Fruit fly (Drosophila melanogaster) whole organism, embryonic: ENCODE results near the gene CG17199.
A peak's percentile ranks its signal among the peaks of the same experiment; 100 is the strongest.

Experiments
- ATbp ChIP-seq: fragments of 200-800 bp; sonication (Bioruptor generic); optimal IDR thresholded peaks from 2 replicates; lab custom pipeline; 2017; ENCODE audit warnings: missing biosample characterization, mild to moderate bottlenecking, missing genetic modification characterization, missing genetic modification reagents
- Aef1 ChIP-seq: fragments of 200-800 bp; sonication (Bioruptor generic); IDR thresholded peaks from 3 replicates; pipeline ENCODE4 v1.3.6; 2022; ENCODE audit warnings: missing biosample characterization, missing genetic modification characterization
- Bdp1 ChIP-seq: fragments of 200-800 bp; sonication (Bioruptor generic); optimal IDR thresholded peaks from 3 replicates; lab custom pipeline; 2016; ENCODE audit warnings: missing biosample characterization, missing genetic modification characterization
- CG10274 ChIP-seq: fragments of 200-800 bp; sonication (Bioruptor generic); optimal IDR thresholded peaks from 3 replicates; lab custom pipeline; 2017; ENCODE audit warnings: missing biosample characterization, mild to moderate bottlenecking, missing genetic modification characterization
- CG10366 ChIP-seq: fragments of 200-800 bp; sonication (Bioruptor generic); IDR thresholded peaks from 2 replicates; pipeline ENCODE4 v1.3.6; 2022; ENCODE audit warnings: missing biosample characterization, missing genetic modification characterization
- CG12236 ChIP-seq: fragments of 200-800 bp; sonication (Bioruptor generic); optimal IDR thresholded peaks from 2 replicates; lab custom pipeline; 2016; ENCODE audit warnings: missing biosample characterization, missing genetic modification characterization
- CG15514 ChIP-seq: fragments of 200-800 bp; sonication (Bioruptor generic); optimal IDR thresholded peaks from 3 replicates; lab custom pipeline; 2017; ENCODE audit warnings: missing biosample characterization, missing genetic modification characterization, mild to moderate bottlenecking, moderate library complexity, missing genetic modification reagents
- CG15696 ChIP-seq: fragments of 200-800 bp; sonication (Bioruptor generic); optimal IDR thresholded peaks from 2 replicates; lab custom pipeline; 2019; ENCODE audit warnings: missing biosample characterization, mild to moderate bottlenecking, missing genetic modification characterization, moderate library complexity
- CG16815 ChIP-seq: fragments of 200-800 bp; sonication (Bioruptor generic); optimal IDR thresholded peaks from 3 replicates; lab custom pipeline; 2017; ENCODE audit warnings: missing biosample characterization, mild to moderate bottlenecking, missing genetic modification characterization
- CG17912 ChIP-seq: fragments of 200-800 bp; sonication (Bioruptor generic); optimal IDR thresholded peaks from 2 replicates; lab custom pipeline; 2018; ENCODE audit warnings: missing biosample characterization, mild to moderate bottlenecking, missing genetic modification characterization
- CG18011 ChIP-seq: fragments of 200-800 bp; sonication (Bioruptor generic); optimal IDR thresholded peaks from 2 replicates; lab custom pipeline; 2017; ENCODE audit warnings: missing biosample characterization, missing genetic modification characterization, mild to moderate bottlenecking, moderate library complexity, missing genotype
- CG18764 ChIP-seq: fragments of 200-800 bp; sonication (Bioruptor generic); optimal IDR thresholded peaks from 3 replicates; lab custom pipeline; 2016; ENCODE audit warnings: missing biosample characterization, missing genetic modification characterization
- CG2129 ChIP-seq: fragments of 200-800 bp; sonication (Bioruptor generic); IDR thresholded peaks from 2 replicates; pipeline ENCODE4 v1.3.6; 2022; ENCODE audit warnings: missing biosample characterization, missing genetic modification characterization; ENCODE audit not compliant: partially characterized antibody
- CG2712 ChIP-seq: fragments of 200-800 bp; optimal IDR thresholded peaks from 3 replicates; lab custom pipeline; 2019; ENCODE audit warnings: missing biosample characterization, mild to moderate bottlenecking, missing genetic modification characterization, moderate library complexity
- CG7745 ChIP-seq: fragments of 200-800 bp; sonication (Bioruptor generic); optimal IDR thresholded peaks from 2 replicates; lab custom pipeline; 2018; ENCODE audit warnings: missing biosample characterization, mild to moderate bottlenecking, missing genetic modification characterization, moderate library complexity
- CG7928 ChIP-seq: fragments of 200-800 bp; sonication (Bioruptor generic); optimal IDR thresholded peaks from 2 replicates; lab custom pipeline; 2017; ENCODE audit warnings: missing biosample characterization, mild to moderate bottlenecking, missing genetic modification characterization
- CG8281 ChIP-seq: fragments of 200-800 bp; sonication (Bioruptor generic); optimal IDR thresholded peaks from 2 replicates; lab custom pipeline; 2018; ENCODE audit warnings: missing biosample characterization, mild to moderate bottlenecking, missing genetic modification characterization, moderate library complexity
- CG9215 ChIP-seq: fragments of 200-800 bp; sonication (Bioruptor generic); IDR thresholded peaks from 2 replicates; pipeline ENCODE4 v1.3.6; 2022; ENCODE audit warnings: missing biosample characterization, missing genetic modification characterization
- CG9437 ChIP-seq: fragments of 200-800 bp; sonication (Bioruptor generic); optimal IDR thresholded peaks from 2 replicates; lab custom pipeline; 2018; ENCODE audit warnings: missing biosample characterization, mild to moderate bottlenecking, missing genetic modification characterization
- CrebB ChIP-seq: fragments of 200-800 bp; sonication (Bioruptor generic); optimal IDR thresholded peaks from 3 replicates; lab custom pipeline; 2018; ENCODE audit warnings: missing biosample characterization, mild to moderate bottlenecking, missing genetic modification characterization
- Doc3 ChIP-seq: fragments of 200-800 bp; sonication (Bioruptor generic); IDR thresholded peaks from 3 replicates; pipeline ENCODE4 v1.3.6; 2022; ENCODE audit warnings: missing biosample characterization, missing genetic modification characterization; ENCODE audit not compliant: partially characterized antibody
- Eip74EF ChIP-seq, 2 experiments: fragments of 200-800 bp in 1 of 2; fragments of >200 bp in 1 of 2; sonication (Bioruptor generic) in 1 of 2; optimal IDR thresholded peaks; 2 replicates each; lab custom pipeline; 2017 to 2019; ENCODE audit warnings: missing biosample characterization in 2 of 2, missing genetic modification characterization in 2 of 2, mild to moderate bottlenecking in 1 of 2, moderate library complexity in 1 of 2
- Ets97D ChIP-seq: fragments of 200-800 bp; sonication (Bioruptor generic); optimal IDR thresholded peaks from 3 replicates; lab custom pipeline; 2016; ENCODE audit warnings: missing biosample characterization, missing genetic modification characterization
- Hmx ChIP-seq: fragments of 200-800 bp; sonication (Bioruptor generic); optimal IDR thresholded peaks from 2 replicates; lab custom pipeline; 2016; ENCODE audit warnings: missing biosample characterization, missing genetic modification characterization
- Hr39 ChIP-seq: fragments of >200 bp; optimal IDR thresholded peaks from 2 replicates; lab custom pipeline; 2017
- Hr51 ChIP-seq, 2 experiments: fragments of 200-800 bp; sonication (Bioruptor generic); optimal IDR thresholded peaks; 2 replicates in 1 of 2; 3 replicates in 1 of 2; lab custom pipeline; 2016 to 2018; ENCODE audit warnings: missing biosample characterization in 2 of 2, missing genetic modification characterization in 2 of 2, mild to moderate bottlenecking in 1 of 2, moderate library complexity in 1 of 2
- MTF-1 ChIP-seq: fragments of 200-800 bp; sonication (Bioruptor generic); optimal IDR thresholded peaks from 2 replicates; lab custom pipeline; 2018; ENCODE audit warnings: missing biosample characterization, mild to moderate bottlenecking, missing genetic modification characterization, borderline replicate concordance
- Nf-YB ChIP-seq: fragments of 200-800 bp; sonication (Bioruptor generic); optimal IDR thresholded peaks from 3 replicates; lab custom pipeline; 2019; ENCODE audit warnings: missing biosample characterization, mild to moderate bottlenecking, missing genetic modification characterization, moderate library complexity
- Ssrp ChIP-seq: fragments of 200-800 bp; sonication (Bioruptor generic); optimal IDR thresholded peaks from 2 replicates; lab custom pipeline; 2018; ENCODE audit warnings: missing biosample characterization, mild to moderate bottlenecking, missing genetic modification characterization, moderate library complexity
- ase ChIP-seq: fragments of 200-800 bp; sonication (Bioruptor generic); IDR thresholded peaks from 3 replicates; pipeline ENCODE4 v1.3.6; 2022; ENCODE audit warnings: missing biosample characterization, missing genetic modification characterization
- crc ChIP-seq: fragments of 200-800 bp; sonication (Bioruptor generic); optimal IDR thresholded peaks from 2 replicates; lab custom pipeline; 2016; ENCODE audit warnings: missing biosample characterization, missing genetic modification characterization
- crol ChIP-seq: fragments of 200-800 bp; sonication (Bioruptor generic); IDR thresholded peaks from 2 replicates; pipeline ENCODE4 v1.3.6; 2022; ENCODE audit warnings: missing biosample characterization, missing genetic modification characterization
- dimm ChIP-seq: fragments of 200-800 bp; sonication (Bioruptor generic); IDR thresholded peaks from 2 replicates; pipeline ENCODE4 v1.3.6; 2022; ENCODE audit warnings: missing biosample characterization, missing genetic modification characterization
- dmrt11E ChIP-seq: fragments of 200-800 bp; sonication (Bioruptor generic); optimal IDR thresholded peaks from 3 replicates; lab custom pipeline; 2018; ENCODE audit warnings: missing biosample characterization, mild to moderate bottlenecking, missing genetic modification characterization, moderate library complexity
- fd64A ChIP-seq: fragments of 200-800 bp; sonication (Bioruptor generic); optimal IDR thresholded peaks from 3 replicates; lab custom pipeline; 2018; ENCODE audit warnings: missing biosample characterization, mild to moderate bottlenecking, missing genetic modification characterization
- gcm2 ChIP-seq: fragments of 200-800 bp; sonication (Bioruptor generic); optimal IDR thresholded peaks from 2 replicates; lab custom pipeline; 2016; ENCODE audit warnings: missing biosample characterization, missing genetic modification characterization
- inv ChIP-seq: fragments of 200-800 bp; sonication (Bioruptor generic); IDR thresholded peaks from 2 replicates; pipeline ENCODE4 v1.3.6; 2022; ENCODE audit warnings: missing biosample characterization, missing genetic modification characterization; ENCODE audit not compliant: partially characterized antibody
- luna ChIP-seq: fragments of 200-800 bp; sonication (Bioruptor generic); optimal IDR thresholded peaks from 2 replicates; lab custom pipeline; 2016; ENCODE audit warnings: missing biosample characterization, missing genetic modification characterization
- maf-S ChIP-seq: fragments of 200-800 bp; sonication (Bioruptor generic); optimal IDR thresholded peaks from 2 replicates; lab custom pipeline; 2016; ENCODE audit warnings: missing biosample characterization, missing genetic modification characterization
- mam ChIP-seq: fragments of 200-800 bp; sonication (Bioruptor generic); optimal IDR thresholded peaks from 3 replicates; lab custom pipeline; 2016; ENCODE audit warnings: missing biosample characterization, missing genetic modification characterization
- nau ChIP-seq: fragments of 200-800 bp; sonication (Bioruptor generic); optimal IDR thresholded peaks from 3 replicates; lab custom pipeline; 2017; ENCODE audit warnings: missing biosample characterization, mild to moderate bottlenecking, missing genetic modification characterization, missing genetic modification reagents
- org-1 ChIP-seq: fragments of 200-800 bp; sonication (Bioruptor generic); optimal IDR thresholded peaks from 2 replicates; lab custom pipeline; 2017; ENCODE audit warnings: missing biosample characterization, missing genetic modification characterization
- pita ChIP-seq: fragments of 200-800 bp; sonication (Bioruptor generic); optimal IDR thresholded peaks from 2 replicates; lab custom pipeline; 2017; ENCODE audit warnings: missing biosample characterization, mild to moderate bottlenecking, missing genetic modification characterization
- pros ChIP-seq: fragments of 200-800 bp; sonication (Bioruptor generic); optimal IDR thresholded peaks from 3 replicates; lab custom pipeline; 2019; ENCODE audit warnings: missing biosample characterization, mild to moderate bottlenecking, missing genetic modification characterization, moderate library complexity
- sd ChIP-seq: fragments of 200-800 bp; sonication (Bioruptor generic); optimal IDR thresholded peaks from 3 replicates; lab custom pipeline; 2018; ENCODE audit warnings: missing biosample characterization, mild to moderate bottlenecking, missing genetic modification characterization, moderate library complexity
- shn ChIP-seq: fragments of 200-800 bp; sonication (Bioruptor generic); optimal IDR thresholded peaks from 3 replicates; lab custom pipeline; 2016; ENCODE audit warnings: missing biosample characterization, missing genetic modification characterization
- slp2 ChIP-seq: fragments of 200-800 bp; sonication (Bioruptor generic); optimal IDR thresholded peaks from 2 replicates; lab custom pipeline; 2016; ENCODE audit warnings: missing biosample characterization, missing genetic modification characterization
- sr ChIP-seq: fragments of 200-800 bp; sonication (Bioruptor generic); IDR thresholded peaks from 3 replicates; pipeline ENCODE4 v1.3.6; 2022; ENCODE audit warnings: missing biosample characterization, missing genetic modification characterization
- stwl ChIP-seq: fragments of 200-800 bp; sonication (Bioruptor generic); optimal IDR thresholded peaks from 3 replicates; lab custom pipeline; 2018; ENCODE audit warnings: missing biosample characterization, mild to moderate bottlenecking, missing genetic modification characterization, moderate library complexity
- trem ChIP-seq: fragments of 200-800 bp; optimal IDR thresholded peaks from 3 replicates; lab custom pipeline; 2019; ENCODE audit warnings: missing biosample characterization, mild to moderate bottlenecking, missing genetic modification characterization, moderate library complexity
- trh ChIP-seq: fragments of 200-800 bp; sonication (Bioruptor generic); optimal IDR thresholded peaks from 2 replicates; lab custom pipeline; 2016; ENCODE audit warnings: missing biosample characterization, missing genetic modification characterization

The CG17199 gene

DNA sequence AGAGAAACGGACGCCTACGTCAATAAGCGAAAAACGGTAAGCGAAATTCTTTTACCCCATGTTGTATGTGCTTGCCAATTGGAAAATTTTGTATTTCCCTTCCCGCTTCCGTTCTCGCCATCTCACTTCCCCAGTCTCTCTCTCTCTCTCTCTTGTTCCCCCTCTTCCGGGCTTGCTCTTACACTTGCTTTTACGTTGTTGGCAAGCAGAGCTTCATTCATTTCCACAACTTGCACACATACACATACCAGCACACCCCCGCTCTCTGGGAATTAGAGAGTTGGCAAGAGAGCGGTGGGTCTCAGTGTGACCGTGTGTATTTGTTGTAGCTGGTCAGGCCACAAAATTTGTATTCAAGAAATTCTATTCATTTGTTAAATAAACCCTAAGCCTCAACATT lies 44.2 kb upstream of the CG17199 start (continued):
- TF ChIP-seq CG18011 (GFP tag; lab: Kevin White, UChicago) (no peak), CG16815 (GFP tag; lab: Kevin White, UChicago) (no peak), CG15696 (no peak), shn (GFP tag; lab: Kevin White, UChicago) (no peak), CG9437 (GFP tag; lab: Kevin White, UChicago) (peak; percentile 41), Eip74EF (GFP tag; optimal IDR thresholded peaks at IDR 0.05; lab: Kevin White, UChicago) (peak in 1 of 2 experiments; percentile 50), CG2712 (tag; lab: Kevin White, UChicago) (no peak), CG7928 (GFP tag; lab: Kevin White, UChicago) (no peak), inv (GFP tag; lab: Robert Waterston, UW) (no peak), pita (GFP tag; lab: Kevin White, UChicago) (no peak), CG9215 (GFP tag; lab: Robert Waterston, UW) (peak; percentile 49), CG12236 (GFP tag; lab: Kevin White, UChicago) (no peak), CG10366 (no peak), Hmx (GFP tag; lab: Kevin White, UChicago) (no peak), stwl (tag; lab: Kevin White, UChicago) (peak; percentile 27), trem (tag; lab: Kevin White, UChicago) (no peak), Ssrp (tag; lab: Kevin White, UChicago) (no peak), CG10274 (GFP tag; lab: Kevin White, UChicago) (no peak), mam (GFP tag; lab: Kevin White, UChicago) (no peak), fd64A (GFP tag; lab: Kevin White, UChicago) (no peak), gcm2 (GFP tag; lab: Kevin White, UChicago) (no peak), trh (GFP tag; lab: Kevin White, UChicago) (no peak), sr (GFP tag; lab: Robert Waterston, UW) (peak; percentile 12; the same call in 1 of the 3 replicates), Hr39 (lab: Kevin White, UChicago) (no peak), crc (no peak), Bdp1 (no peak), ase (GFP tag; lab: Robert Waterston, UW) (no peak), nau (no peak), Hr51 (GFP tag; optimal IDR thresholded peaks at IDR 0.05; lab: Kevin White, UChicago) (no peak), CG18764 (GFP tag; lab: Kevin White, UChicago) (no peak), dmrt11E (tag; lab: Kevin White, UChicago) (no peak), CG15514 (GFP tag; lab: Kevin White, UChicago) (no peak), ATbp (no peak), luna (GFP tag; lab: Kevin White, UChicago) (no peak), org-1 (GFP tag; lab: Kevin White, UChicago) (no peak), Ets97D (no peak), Doc3 (no peak), MTF-1 (GFP tag; lab: Kevin White, UChicago) (no peak), maf-S (no peak), Nf-YB (GFP tag; lab: Kevin White, UChicago) (peak; percentile 49), CG17912 (GFP tag; lab: Kevin White, UChicago) (no peak), crol (peak; percentile 93), slp2 (GFP tag; lab: Kevin White, UChicago) (no peak), Aef1 (GFP tag; lab: Robert Waterston, UW) (no peak), dimm (GFP tag; lab: Robert Waterston, UW) (no peak), CG8281 (no peak), CrebB (tag; lab: Kevin White, UChicago) (no peak), CG2129 (GFP tag; lab: Robert Waterston, UW) (no peak), CG7745 (tag; lab: Kevin White, UChicago) (peak; percentile 30), sd (tag; lab: Kevin White, UChicago) (peak; percentile 91), pros (GFP tag; lab: Kevin White, UChicago) (peak; percentile 12)
